Fruit fly (Drosophila melanogaster) whole organism, prepupa: ENCODE results near the gene CG6661.

ENCODE experiments used
- CG10631 ChIP-seq: fragments of 200-800 bp; sonication (Bioruptor generic); optimal IDR thresholded peaks from 2 replicates; lab custom pipeline; 2016; ENCODE audit warnings: missing biosample characterization, missing genetic modification characterization
- CG11294 ChIP-seq: fragments of 200-800 bp; sonication (Bioruptor generic); IDR thresholded peaks from 2 replicates; pipeline ENCODE4 v1.3.6; 2022; ENCODE audit warnings: missing biosample characterization, missing genetic modification characterization
- CG11762 ChIP-seq: fragments of 200-800 bp; sonication (Bioruptor generic); optimal IDR thresholded peaks from 3 replicates; lab custom pipeline; 2016; ENCODE audit warnings: missing biosample characterization, missing genetic modification characterization; ENCODE audit not compliant: insufficient read depth
- CG11902 ChIP-seq: fragments of 200-800 bp; sonication (Bioruptor generic); optimal IDR thresholded peaks from 3 replicates; lab custom pipeline; 2016; ENCODE audit warnings: missing biosample characterization, missing genetic modification characterization
- CG15336 ChIP-seq: fragments of 200-800 bp; sonication (Bioruptor generic); IDR thresholded peaks from 2 replicates; pipeline ENCODE4 v1.3.6; 2022; ENCODE audit warnings: missing biosample characterization, missing genetic modification characterization
- CG1621 ChIP-seq: fragments of 200-800 bp; sonication (Bioruptor generic); optimal IDR thresholded peaks from 3 replicates; lab custom pipeline; 2018; ENCODE audit warnings: missing biosample characterization, mild to moderate bottlenecking, missing genetic modification characterization
- CG3032 ChIP-seq: fragments of 200-800 bp; optimal IDR thresholded peaks from 2 replicates; lab custom pipeline; 2019; ENCODE audit warnings: missing biosample characterization, mild to moderate bottlenecking, missing genetic modification characterization, moderate library complexity
- CG31627 ChIP-seq: fragments of 200-800 bp; sonication (Bioruptor generic); optimal IDR thresholded peaks from 3 replicates; lab custom pipeline; 2016; ENCODE audit warnings: missing biosample characterization, missing genetic modification characterization
- CG32006 ChIP-seq: fragments of 200-800 bp; sonication (Bioruptor generic); optimal IDR thresholded peaks from 3 replicates; lab custom pipeline; 2017; ENCODE audit warnings: missing biosample characterization, mild to moderate bottlenecking, missing genetic modification characterization
- CG34406 ChIP-seq: fragments of 200-800 bp; sonication (Bioruptor generic); optimal IDR thresholded peaks from 3 replicates; lab custom pipeline; 2016; ENCODE audit warnings: missing biosample characterization, missing genetic modification characterization
- CG3919 ChIP-seq: fragments of 200-800 bp; sonication (Bioruptor generic); optimal IDR thresholded peaks from 3 replicates; lab custom pipeline; 2016; ENCODE audit warnings: missing biosample characterization, missing genetic modification characterization
- CG6163 ChIP-seq: fragments of 200-800 bp; sonication (Bioruptor generic); IDR thresholded peaks from 3 replicates; pipeline ENCODE4 v1.3.6; 2022; ENCODE audit warnings: missing biosample characterization, missing genetic modification characterization
- CG7368 ChIP-seq: fragments of 200-800 bp; sonication (Bioruptor generic); optimal IDR thresholded peaks from 3 replicates; lab custom pipeline; 2016; ENCODE audit warnings: missing biosample characterization, missing genetic modification characterization
- CG8119 ChIP-seq: fragments of 200-800 bp; sonication (Bioruptor generic); IDR thresholded peaks from 3 replicates; pipeline ENCODE4 v1.3.6; 2022; ENCODE audit warnings: missing biosample characterization, missing genetic modification characterization
- CG8319 ChIP-seq: fragments of 200-800 bp; sonication (Bioruptor generic); optimal IDR thresholded peaks from 3 replicates; lab custom pipeline; 2016; ENCODE audit warnings: missing biosample characterization, missing genetic modification characterization
- CG8632 ChIP-seq: fragments of 200-800 bp; sonication (Bioruptor generic); optimal IDR thresholded peaks from 3 replicates; lab custom pipeline; 2016; ENCODE audit warnings: missing biosample characterization, missing genetic modification characterization
- Eip78C ChIP-seq: fragments of 200-800 bp; sonication (Bioruptor generic); peaks from one replicate; lab custom pipeline; 2016; ENCODE audit warnings: missing biosample characterization, missing genetic modification characterization
- Eip93F ChIP-seq: fragments of 200-800 bp; sonication (Bioruptor generic); optimal IDR thresholded peaks from 2 replicates; lab custom pipeline; 2016; ENCODE audit warnings: missing biosample characterization, mild to moderate bottlenecking, missing genetic modification characterization
- Ets21C ChIP-seq: fragments of 200-800 bp; sonication (Bioruptor generic); optimal IDR thresholded peaks from 3 replicates; lab custom pipeline; 2016; ENCODE audit warnings: missing biosample characterization, missing genetic modification characterization
- Ets96B ChIP-seq: fragments of 200-800 bp; optimal IDR thresholded peaks from 2 replicates; lab custom pipeline; 2019; ENCODE audit warnings: missing biosample characterization, mild to moderate bottlenecking, missing genetic modification characterization, moderate library complexity
- Gug ChIP-seq: fragments of 200-800 bp; sonication (Bioruptor generic); IDR thresholded peaks from 2 replicates; pipeline ENCODE4 v1.3.6; 2022; ENCODE audit warnings: missing biosample characterization, missing genetic modification characterization
- Hr39 ChIP-seq: fragments of 200-800 bp; sonication (Bioruptor generic); optimal IDR thresholded peaks from 2 replicates; lab custom pipeline; 2016; ENCODE audit warnings: missing biosample characterization, missing genetic modification characterization
- Hr4 ChIP-seq: fragments of 200-800 bp; sonication (Bioruptor generic); optimal IDR thresholded peaks from 3 replicates; lab custom pipeline; 2016; ENCODE audit warnings: missing biosample characterization, missing genetic modification characterization
- Met ChIP-seq: fragments of 200-800 bp; sonication (Bioruptor generic); optimal IDR thresholded peaks from 3 replicates; lab custom pipeline; 2016; ENCODE audit warnings: missing biosample characterization, missing genetic modification characterization
- OdsH ChIP-seq: fragments of 200-800 bp; sonication (Bioruptor generic); optimal IDR thresholded peaks from 3 replicates; lab custom pipeline; 2016; ENCODE audit warnings: missing biosample characterization, missing genetic modification characterization
- Sox14 ChIP-seq: fragments of 200-800 bp; sonication (Bioruptor generic); optimal IDR thresholded peaks from 3 replicates; lab custom pipeline; 2016; ENCODE audit warnings: missing biosample characterization, missing genetic modification characterization
- Sox15 ChIP-seq: fragments of 200-800 bp; sonication (Bioruptor generic); optimal IDR thresholded peaks from 3 replicates; lab custom pipeline; 2016; ENCODE audit warnings: missing biosample characterization, missing genetic modification characterization
- achi ChIP-seq: fragments of 200-800 bp; sonication (Bioruptor generic); optimal IDR thresholded peaks from 3 replicates; lab custom pipeline; 2016; ENCODE audit warnings: missing biosample characterization, missing genetic modification characterization
- cyc ChIP-seq: fragments of 200-800 bp; sonication (Bioruptor generic); optimal IDR thresholded peaks from 3 replicates; lab custom pipeline; 2016; ENCODE audit warnings: missing biosample characterization, missing genetic modification characterization
- dsx ChIP-seq: fragments of 200-800 bp; optimal IDR thresholded peaks from 3 replicates; lab custom pipeline; 2019; ENCODE audit warnings: missing biosample characterization, mild to moderate bottlenecking, missing genetic modification characterization, moderate library complexity; ENCODE audit not compliant: poor library complexity, severe bottlenecking
- eg ChIP-seq: fragments of 200-800 bp; sonication (Bioruptor generic); IDR thresholded peaks from 3 replicates; pipeline ENCODE4 v1.3.6; 2022; ENCODE audit warnings: missing biosample characterization, missing genetic modification characterization
- fd59A ChIP-seq: fragments of 200-800 bp; sonication (Bioruptor generic); optimal IDR thresholded peaks from 2 replicates; lab custom pipeline; 2017; ENCODE audit warnings: missing biosample characterization, mild to moderate bottlenecking, missing genetic modification characterization, missing genetic modification reagents
- fd85E ChIP-seq: fragments of 200-800 bp; sonication (Bioruptor generic); optimal IDR thresholded peaks from 3 replicates; lab custom pipeline; 2016; ENCODE audit warnings: missing biosample characterization, missing genetic modification characterization
- lz ChIP-seq: fragments of 200-800 bp; sonication (Bioruptor generic); optimal IDR thresholded peaks from 3 replicates; lab custom pipeline; 2016; ENCODE audit warnings: missing biosample characterization, missing genetic modification characterization
- net ChIP-seq: fragments of 200-800 bp; sonication (Bioruptor generic); optimal IDR thresholded peaks from 3 replicates; lab custom pipeline; 2016; ENCODE audit warnings: missing biosample characterization, missing genetic modification characterization
- pdm3 ChIP-seq: fragments of 200-800 bp; sonication (Bioruptor generic); optimal IDR thresholded peaks from 3 replicates; lab custom pipeline; 2016; ENCODE audit warnings: missing biosample characterization, missing genetic modification characterization
- salr ChIP-seq, 2 experiments: fragments of 200-800 bp; sonication (Bioruptor generic); optimal IDR thresholded peaks; 3 replicates each; lab custom pipeline; 2016 to 2018; ENCODE audit warnings: missing biosample characterization in 2 of 2, missing genetic modification characterization in 2 of 2, mild to moderate bottlenecking in 1 of 2
- spab ChIP-seq: fragments of 200-800 bp; sonication (Bioruptor generic); optimal IDR thresholded peaks from 2 replicates; lab custom pipeline; 2017; ENCODE audit warnings: missing biosample characterization, mild to moderate bottlenecking, missing genetic modification characterization, missing genetic modification reagents
- topi ChIP-seq: fragments of 200-800 bp; sonication (Bioruptor generic); optimal IDR thresholded peaks from 3 replicates; lab custom pipeline; 2016; ENCODE audit warnings: missing biosample characterization, missing genetic modification characterization

The CG6661 gene

dm6 chr3L:14037655-14038644 lies 3.4 kb downstream of the CG6661 start (continued):
- TF ChIP-seq CG10631 (GFP tag; lab: Kevin White, UChicago) (no peak), CG8119 (GFP tag; lab: Robert Waterston, UW) (peak; percentile 29; the same call in 2 of the 3 replicates), Hr4 (GFP tag; lab: Kevin White, UChicago) (no peak), CG8319 (no peak), CG7368 (GFP tag; lab: Kevin White, UChicago) (no peak), Eip78C (GFP tag; lab: Kevin White, UChicago) (peak; percentile 78), CG31627 (GFP tag; lab: Kevin White, UChicago) (peak; percentile 1), CG32006 (GFP tag; lab: Kevin White, UChicago) (no peak), Eip93F (GFP tag; lab: Kevin White, UChicago) (no peak), CG3919 (GFP tag; lab: Kevin White, UChicago) (no peak), CG11762 (GFP tag; lab: Kevin White, UChicago) (no peak), achi (GFP tag; lab: Kevin White, UChicago) (peak; percentile 90), lz (GFP tag; lab: Kevin White, UChicago) (no peak), CG34406 (GFP tag; lab: Kevin White, UChicago) (no peak), pdm3 (GFP tag; lab: Kevin White, UChicago) (no peak), cyc (GFP tag; lab: Kevin White, UChicago) (no peak), dsx (GFP tag; lab: Kevin White, UChicago) (no peak), spab (GFP tag; lab: Kevin White, UChicago) (no peak), fd85E (no peak), Ets96B (tag; lab: Kevin White, UChicago) (no peak), topi (GFP tag; lab: Kevin White, UChicago) (no peak), Hr39 (GFP tag; lab: Kevin White, UChicago) (no peak), eg (GFP tag; lab: Robert Waterston, UW) (peak; percentile 46; the same call in 1 of the 3 replicates), net (GFP tag; lab: Kevin White, UChicago) (no peak), salr (GFP tag; optimal IDR thresholded peaks at IDR 0.05; lab: Kevin White, UChicago) (no peak), Sox14 (GFP tag; lab: Kevin White, UChicago) (no peak)

dm6 chr3L:14049620-14050253 lies 15.2 kb downstream of the CG6661 start, which contains the start of gene Neurl4:
Gene Neurl4 (minus strand): TSS chr3L:14049892.
- TF ChIP-seq CG31627 (GFP tag; lab: Kevin White, UChicago) (peak; percentile 87), Gug (GFP tag; lab: Robert Waterston, UW) (peak; percentile 83), CG34406 (GFP tag; lab: Kevin White, UChicago) (peak; percentile 78), salr (GFP tag; optimal IDR thresholded peaks at IDR 0.05; lab: Kevin White, UChicago) (peak in 1 of 2 experiments; percentile 59), eg (GFP tag; lab: Robert Waterston, UW) (peak; percentile 76), Hr4 (GFP tag; lab: Kevin White, UChicago) (no peak), CG11762 (GFP tag; lab: Kevin White, UChicago) (peak; percentile 50), CG3032 (tag; lab: Kevin White, UChicago) (peak; percentile 74), fd59A (peak; percentile 48), net (GFP tag; lab: Kevin White, UChicago) (no peak), CG11294 (no peak; the same call in 1 of the 2 replicates), CG8119 (GFP tag; lab: Robert Waterston, UW) (peak; percentile 75), CG8632 (peak; percentile 77), Ets21C (GFP tag; lab: Kevin White, UChicago) (peak; percentile 68), CG6163 (GFP tag; lab: Robert Waterston, UW) (peak; percentile 87), CG7368 (GFP tag; lab: Kevin White, UChicago) (peak; percentile 56), OdsH (no peak), Met (GFP tag; lab: Kevin White, UChicago) (no peak), Ets96B (tag; lab: Kevin White, UChicago) (peak; percentile 78), CG15336 (peak; percentile 80), Eip78C (GFP tag; lab: Kevin White, UChicago) (peak; percentile 93), CG11902 (GFP tag; lab: Kevin White, UChicago) (peak; percentile 30), lz (GFP tag; lab: Kevin White, UChicago) (no peak), Sox15 (GFP tag; lab: Kevin White, UChicago) (peak; percentile 66), CG1621 (tag; lab: Kevin White, UChicago) (peak; percentile 50)
